Fruit fly (Drosophila melanogaster) whole organism, wandering third instar larva: Measurements from ENCODE around the gene CG13049.

Source experiments
- Abd-B ChIP-seq: fragments of >200 bp; optimal IDR thresholded peaks from 2 replicates; lab custom pipeline; 2017; ENCODE audit warnings: missing biosample characterization, missing genetic modification characterization
- CG32264 ChIP-seq: fragments of 200-800 bp; sonication (Bioruptor generic); optimal IDR thresholded peaks from 2 replicates; lab custom pipeline; 2016; ENCODE audit warnings: missing biosample characterization, missing genetic modification characterization
- CG9705 ChIP-seq: fragments of 200-800 bp; sonication (Bioruptor generic); optimal IDR thresholded peaks from 2 replicates; lab custom pipeline; 2018; ENCODE audit warnings: missing biosample characterization, mild to moderate bottlenecking, missing genetic modification characterization
- CrebA ChIP-seq: fragments of 200-800 bp; sonication (Bioruptor generic); optimal IDR thresholded peaks from 2 replicates; lab custom pipeline; 2016; ENCODE audit warnings: missing biosample characterization, mild to moderate bottlenecking, missing genetic modification characterization, borderline replicate concordance
- Dfd ChIP-seq: fragments of >200 bp; optimal IDR thresholded peaks from 2 replicates; lab custom pipeline; 2017; ENCODE audit warnings: missing biosample characterization, missing genetic modification characterization
- GATAd ChIP-seq: sonication (Bioruptor generic); optimal IDR thresholded peaks from 2 replicates; lab custom pipeline; 2016; ENCODE audit warnings: missing biosample characterization, missing genetic modification characterization
- HLH106 ChIP-seq: fragments of 200-800 bp; optimal IDR thresholded peaks from 3 replicates; lab custom pipeline; 2019; ENCODE audit warnings: missing biosample characterization, mild to moderate bottlenecking, missing genetic modification characterization, moderate library complexity
- Hnf4 ChIP-seq: fragments of 200-800 bp; sonication (Bioruptor generic); optimal IDR thresholded peaks from 2 replicates; lab custom pipeline; 2016; ENCODE audit warnings: missing biosample characterization, mild to moderate bottlenecking, missing genetic modification characterization
- Hr83 ChIP-seq: fragments of 200-300 bp; sonication (Bioruptor generic); optimal IDR thresholded peaks from 2 replicates; lab custom pipeline; 2016; ENCODE audit warnings: missing biosample characterization, mild to moderate bottlenecking, missing genetic modification characterization, moderate library complexity; ENCODE audit not compliant: poor library complexity, severe bottlenecking
- Jra ChIP-seq: sonication (Bioruptor generic); optimal IDR thresholded peaks from 2 replicates; lab custom pipeline; 2016; ENCODE audit warnings: missing biosample characterization, missing genetic modification characterization
- Mio ChIP-seq: sonication (Bioruptor generic); optimal IDR thresholded peaks from 2 replicates; lab custom pipeline; 2016; ENCODE audit warnings: missing biosample characterization, missing genetic modification characterization
- Myc ChIP-seq: fragments of >200 bp; optimal IDR thresholded peaks from 2 replicates; lab custom pipeline; 2017
- N ChIP-seq: fragments of >200 bp; optimal IDR thresholded peaks from 2 replicates; lab custom pipeline; 2018; ENCODE audit warnings: missing biosample characterization, missing external identifiers, missing genetic modification characterization
- OdsH ChIP-seq: fragments of 200-800 bp; sonication (Bioruptor generic); optimal IDR thresholded peaks from 2 replicates; lab custom pipeline; 2016; ENCODE audit warnings: missing biosample characterization, mild to moderate bottlenecking, missing genetic modification characterization
- Rel ChIP-seq, 2 experiments: fragments of 200-800 bp; sonication (Bioruptor generic) in 1 of 2; optimal IDR thresholded peaks; 2 replicates in 1 of 2; 3 replicates in 1 of 2; lab custom pipeline; 2016 to 2019; ENCODE audit warnings: mild to moderate bottlenecking in 2 of 2, missing biosample characterization in 2 of 2, missing genetic modification characterization in 2 of 2, moderate library complexity in 1 of 2
- Sp1 ChIP-seq: fragments of 200-800 bp; sonication (Bioruptor generic); optimal IDR thresholded peaks from 3 replicates; lab custom pipeline; 2019; ENCODE audit warnings: missing biosample characterization, mild to moderate bottlenecking, missing genetic modification characterization, moderate library complexity
- Vsx2 ChIP-seq: fragments of 200-300, 225-300 bp; sonication (Bioruptor generic); optimal IDR thresholded peaks from 2 replicates; lab custom pipeline; 2018; ENCODE audit warnings: missing biosample characterization, missing genetic modification characterization; ENCODE audit not compliant: partially characterized antibody
- br ChIP-seq: fragments of 200-800 bp; sonication (Bioruptor generic); optimal IDR thresholded peaks from 2 replicates; lab custom pipeline; 2016; ENCODE audit warnings: missing biosample characterization, missing genetic modification characterization
- dl ChIP-seq, 2 experiments: fragments of 175-275, 200-275 bp in 1 of 2; fragments of 200-275 bp in 1 of 2; sonication (Bioruptor generic); optimal IDR thresholded peaks; lab custom pipeline; 2018; ENCODE audit warnings: mild to moderate bottlenecking in 2 of 2, missing biosample characterization in 2 of 2, missing genetic modification characterization in 2 of 2, moderate library complexity in 2 of 2; ENCODE audit not compliant: partially characterized antibody in 2 of 2, insufficient read depth in 1 of 2
- dmrt93B ChIP-seq: fragments of 200-800 bp; sonication (Bioruptor generic); optimal IDR thresholded peaks from 2 replicates; lab custom pipeline; 2018; ENCODE audit warnings: missing biosample characterization, mild to moderate bottlenecking, missing genetic modification characterization
- dsf ChIP-seq: sonication (Bioruptor generic); optimal IDR thresholded peaks from 2 replicates; lab custom pipeline; 2016; ENCODE audit warnings: missing biosample characterization, missing genetic modification characterization, borderline replicate concordance
- ey ChIP-seq: fragments of 200-800 bp; sonication (Bioruptor generic); optimal IDR thresholded peaks from 2 replicates; lab custom pipeline; 2016; ENCODE audit warnings: missing biosample characterization, missing genetic modification characterization
- foxo ChIP-seq, 2 experiments: fragments of 200-800 bp; sonication (Bioruptor generic); optimal IDR thresholded peaks; 2 replicates in 1 of 2; 3 replicates in 1 of 2; lab custom pipeline; 2016 to 2017; ENCODE audit warnings: missing biosample characterization in 2 of 2, missing genetic modification characterization in 2 of 2
- fru ChIP-seq: fragments of 200-800 bp; sonication (Bioruptor generic); optimal IDR thresholded peaks from 3 replicates; lab custom pipeline; 2016; ENCODE audit warnings: missing biosample characterization, mild to moderate bottlenecking, missing genetic modification characterization
- jim ChIP-seq: fragments of 175-275, 200-325 bp; sonication (Bioruptor generic); optimal IDR thresholded peaks from 2 replicates; lab custom pipeline; 2016; ENCODE audit warnings: missing biosample characterization, mild to moderate bottlenecking, missing genetic modification characterization
- lola ChIP-seq: fragments of >200 bp; optimal IDR thresholded peaks from 2 replicates; lab custom pipeline; 2017; ENCODE audit warnings: missing biosample characterization, missing genetic modification characterization
- pan ChIP-seq: fragments of >200 bp; optimal IDR thresholded peaks from 2 replicates; lab custom pipeline; 2017
- psq ChIP-seq: fragments of 200-800 bp; sonication (Bioruptor generic); optimal IDR thresholded peaks from 3 replicates; lab custom pipeline; 2017; ENCODE audit warnings: missing biosample characterization, mild to moderate bottlenecking, missing genetic modification characterization, moderate library complexity
- rgr ChIP-seq: fragments of 200-800 bp; sonication (Bioruptor generic); optimal IDR thresholded peaks from 3 replicates; lab custom pipeline; 2016; ENCODE audit warnings: missing biosample characterization, mild to moderate bottlenecking, missing genetic modification characterization
- sage ChIP-seq: fragments of 200-800 bp; sonication (Bioruptor generic); optimal IDR thresholded peaks from 2 replicates; lab custom pipeline; 2016; ENCODE audit warnings: missing biosample characterization, mild to moderate bottlenecking, missing genetic modification characterization
- tai ChIP-seq: sonication (Bioruptor generic); optimal IDR thresholded peaks from 2 replicates; lab custom pipeline; 2016; ENCODE audit warnings: missing biosample characterization, missing genetic modification characterization
- usp ChIP-seq: fragments of >200 bp; optimal IDR thresholded peaks from 2 replicates; lab custom pipeline; 2017; ENCODE audit warnings: missing biosample characterization, missing genetic modification characterization

The CG13049 gene

dm6 chr3L:16303982-16304381, 22.3 kb upstream of the CG13049 start, which contains the start of gene CG43249:
Gene CG43249, plus strand, starts transcription at chr3L:16304282.
- no peak for TF ChIP-seq dsf (GFP tag; lab: Kevin White, UChicago)

DNA sequence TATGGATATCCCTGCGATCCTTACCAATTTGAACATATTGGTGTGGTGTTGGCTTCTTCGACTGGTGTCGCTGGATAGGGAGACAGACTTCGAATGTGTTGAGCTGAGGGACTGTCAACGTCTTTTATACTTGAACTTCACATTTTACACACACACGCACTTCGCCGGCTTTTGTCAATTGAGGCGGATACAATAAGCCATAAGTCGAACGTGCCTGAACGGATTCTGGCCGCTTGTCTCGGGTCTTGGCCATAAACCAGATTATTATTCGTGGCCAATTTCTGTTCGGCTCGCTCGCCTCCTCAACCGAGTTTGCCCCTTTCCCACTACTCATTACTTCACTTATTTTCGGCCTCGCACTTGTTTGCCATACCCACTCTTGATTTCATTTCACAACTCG, 21.3 kb upstream of the CG13049 start, which contains the start of gene CG13044:
Gene CG13044 (minus strand): TSS at position 101 of the 400 bp plus-strand sequence.
- TF ChIP-seq fru (GFP tag; lab: Kevin White, UChicago) (no peak), Mio (GFP tag; lab: Kevin White, UChicago) (no peak), dl (GFP tag; optimal IDR thresholded peaks at IDR 0.05; lab: Kevin White, UChicago; ENCODE audit: insufficient read depth in 1 of 2, partially characterized antibody in 2 of 2) (no peak), Dfd (GFP tag; lab: Kevin White, UChicago) (no peak), tai (GFP tag; lab: Kevin White, UChicago) (no peak), rgr (GFP tag; lab: Kevin White, UChicago) (no peak), Hnf4 (GFP tag; lab: Kevin White, UChicago) (no peak), ey (no peak), HLH106 (tag; lab: Kevin White, UChicago) (no peak), Rel (GFP tag; optimal IDR thresholded peaks at IDR 0.05; lab: Kevin White, UChicago) (no peak), Rel (tag; optimal IDR thresholded peaks at IDR 0.05; lab: Kevin White, UChicago) (no peak), jim (GFP tag; lab: Kevin White, UChicago) (no peak), sage (GFP tag; lab: Kevin White, UChicago) (no peak), pan (lab: Kevin White, UChicago) (no peak), psq (no peak), Jra (GFP tag; lab: Kevin White, UChicago) (no peak), dmrt93B (GFP tag; lab: Kevin White, UChicago) (no peak)

DNA sequence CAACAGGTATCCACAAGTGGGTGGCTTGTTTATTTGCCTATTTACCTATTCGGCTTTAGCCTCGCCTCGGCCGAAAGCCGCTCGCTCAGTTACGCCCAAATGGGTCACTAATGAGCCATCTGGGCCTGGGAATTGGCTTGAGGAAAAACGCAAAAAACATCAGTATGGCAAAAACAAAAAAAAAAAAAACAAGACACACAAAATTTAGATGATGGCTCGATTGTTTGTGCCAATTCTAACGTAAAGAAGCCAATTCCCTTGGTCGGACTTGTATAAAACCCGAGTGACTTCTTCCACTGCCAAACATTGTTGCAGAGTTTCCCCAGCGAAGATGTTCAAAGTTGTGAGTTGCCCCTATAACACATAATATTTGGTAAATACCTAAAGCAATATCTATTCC, 19.4 kb upstream of the CG13049 start, which contains the start of gene CG4982:
Gene CG4982 (plus strand): TSS at position 301 of the 400 bp plus-strand sequence.
- TF ChIP-seq Vsx2 (GFP tag; lab: Kevin White, UChicago) (no peak), ey (no peak), CrebA (no peak), jim (GFP tag; lab: Kevin White, UChicago) (no peak), foxo (GFP tag; optimal IDR thresholded peaks at IDR 0.05; lab: Kevin White, UChicago) (no peak), Hr83 (no peak), CG32264 (GFP tag; lab: Kevin White, UChicago) (no peak), Abd-B (no peak), dl (GFP tag; optimal IDR thresholded peaks at IDR 0.05; lab: Kevin White, UChicago; ENCODE audit: insufficient read depth in 1 of 2, partially characterized antibody in 2 of 2) (no peak), Sp1 (no peak), pan (lab: Kevin White, UChicago) (no peak), Dfd (GFP tag; lab: Kevin White, UChicago) (no peak), Myc (lab: Kevin White, UChicago) (no peak)

- TF ChIP-seq Abd-B (no peak), OdsH (GFP tag; lab: Kevin White, UChicago) (no peak)
Observed at dm6 chr3L:16295447-16295846, 13.7 kb upstream of the CG13049 start, which contains the start of gene CG4962. Gene CG4962, minus strand, starts transcription at chr3L:16295547.

DNA sequence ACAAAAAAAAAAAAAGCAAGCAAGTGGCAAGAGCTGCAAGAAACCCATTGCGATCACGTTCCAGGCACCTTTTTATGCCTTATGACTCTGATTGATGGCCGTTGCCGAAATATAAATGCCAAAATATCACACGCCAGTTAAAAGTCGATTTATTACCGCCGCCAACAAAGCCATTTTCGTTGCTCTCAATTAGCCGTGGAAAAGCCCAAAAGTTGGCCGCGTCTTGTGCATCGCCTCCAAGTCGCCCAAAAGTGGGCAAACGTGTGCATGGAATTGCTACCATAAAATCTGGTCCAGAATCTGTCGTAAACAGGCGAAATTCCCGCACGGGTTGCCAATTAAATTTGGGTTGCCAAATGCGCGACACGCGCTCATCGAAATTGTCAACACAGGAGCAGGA, 9.9 kb upstream of the CG13049 start:
- TF ChIP-seq N (GFP tag; lab: Kevin White, UChicago), result peak; percentile 32
- TF ChIP-seq lola (GFP tag; lab: Kevin White, UChicago), result peak; percentile 51
- TF ChIP-seq Myc (lab: Kevin White, UChicago), result peak; percentile 76
- no peak for TF ChIP-seq psq
- no peak for TF ChIP-seq tai (GFP tag; lab: Kevin White, UChicago)
- peak; percentile 88 for TF ChIP-seq Vsx2 (GFP tag; lab: Kevin White, UChicago)

DNA sequence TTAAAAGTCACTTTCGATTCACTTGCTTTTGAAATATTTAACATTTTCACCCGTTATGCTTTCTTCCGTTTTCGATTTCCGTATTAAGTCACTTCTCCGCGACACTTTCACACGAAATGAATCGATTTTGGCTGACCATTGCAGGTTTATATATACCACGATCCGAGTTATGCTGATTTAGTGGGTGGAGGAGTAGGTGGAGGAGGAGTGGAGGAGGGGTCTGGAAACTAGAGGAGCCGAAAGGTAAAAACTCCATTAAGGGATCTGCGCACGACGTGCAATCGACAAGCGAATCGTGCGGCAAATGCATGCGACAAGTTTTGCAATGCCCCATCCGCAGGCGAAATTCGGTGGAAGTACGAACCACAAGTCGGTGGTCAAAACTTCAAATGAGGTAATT, 9.1 kb upstream of the CG13049 start, which contains the start of gene CG13045:
Gene CG13045 (minus strand): TSS at position 101 of the 400 bp plus-strand sequence.
- TF ChIP-seq fru (GFP tag; lab: Kevin White, UChicago) (no peak), GATAd (GFP tag; lab: Kevin White, UChicago) (no peak), Hr83 (no peak), Mio (GFP tag; lab: Kevin White, UChicago) (no peak), br (GFP tag; lab: Kevin White, UChicago) (no peak), rgr (GFP tag; lab: Kevin White, UChicago) (no peak), Myc (lab: Kevin White, UChicago) (no peak), CG32264 (GFP tag; lab: Kevin White, UChicago) (no peak), usp (no peak), foxo (GFP tag; optimal IDR thresholded peaks at IDR 0.05; lab: Kevin White, UChicago) (no peak), Sp1 (no peak), Abd-B (no peak), dl (GFP tag; optimal IDR thresholded peaks at IDR 0.05; lab: Kevin White, UChicago; ENCODE audit: insufficient read depth in 1 of 2, partially characterized antibody in 2 of 2) (no peak), CG9705 (GFP tag; lab: Kevin White, UChicago) (no peak)
- TF ChIP-seq, all 38 proteins: peak for 0
